Worm (Caenorhabditis elegans) whole organism, early embryonic: ENCODE measurements around the gene col-85.

Experiments used
- B0310.2 ChIP-seq: sonication (generic microtip); optimal IDR thresholded peaks from 2 replicates; lab custom pipeline; 2016; ENCODE audit warnings: mild to moderate bottlenecking, missing genetic modification characterization, missing compliant biosample characterization
- F13C5.2 ChIP-seq: sonication (generic microtip); optimal IDR thresholded peaks from 2 replicates; lab custom pipeline; 2017; ENCODE audit warnings: mild to moderate bottlenecking, missing genetic modification characterization, inconsistent platforms, missing compliant biosample characterization
- aly-1 ChIP-seq: sonication (generic microtip); optimal IDR thresholded peaks from 2 replicates; lab custom pipeline; 2016; ENCODE audit warnings: missing genetic modification characterization, missing compliant biosample characterization
- ama-1 ChIP-seq: fragments of 150-350 bp; optimal IDR thresholded peaks from 2 replicates; lab custom pipeline; 2014
- ceh-13 ChIP-seq: fragments of 200-800 bp; sonication (Bioruptor generic); optimal IDR thresholded peaks from 2 replicates; lab custom pipeline; 2018; ENCODE audit warnings: mild to moderate bottlenecking, missing genetic modification characterization, missing compliant biosample characterization
- ceh-36 ChIP-seq: sonication (generic microtip); optimal IDR thresholded peaks from 2 replicates; lab custom pipeline; 2016; ENCODE audit warnings: missing genetic modification characterization, inconsistent platforms, missing compliant biosample characterization
- ets-7 ChIP-seq: sonication (generic microtip); optimal IDR thresholded peaks from 2 replicates; lab custom pipeline; 2016; ENCODE audit warnings: missing genotype, missing genetic modification characterization, missing compliant biosample characterization
- flt-1 ChIP-seq: fragments of 200-800 bp; sonication (Bioruptor generic); IDR thresholded peaks from 2 replicates; pipeline ENCODE4 v1.3.6; 2022; ENCODE audit warnings: missing genetic modification characterization, missing compliant biosample characterization
- hmbx-1 ChIP-seq: sonication (generic microtip); optimal IDR thresholded peaks from 2 replicates; lab custom pipeline; 2016; ENCODE audit warnings: mild to moderate bottlenecking, missing genetic modification characterization, missing compliant biosample characterization
- hmg-4 ChIP-seq: fragments of 200-800 bp; sonication (Bioruptor generic); optimal IDR thresholded peaks from 2 replicates; lab custom pipeline; 2018; ENCODE audit warnings: mild to moderate bottlenecking, missing genetic modification characterization, missing compliant biosample characterization
- hnd-1 ChIP-seq: sonication (generic microtip); optimal IDR thresholded peaks from 2 replicates; lab custom pipeline; 2016; ENCODE audit warnings: missing genetic modification characterization, missing compliant biosample characterization
- pes-1 ChIP-seq: fragments of 200-800 bp; sonication (Bioruptor generic); IDR thresholded peaks from 2 replicates; pipeline ENCODE4 v1.3.6; 2022; ENCODE audit warnings: missing genetic modification reagents, missing genetic modification characterization, missing compliant biosample characterization
- scrt-1 ChIP-seq: fragments of 200-800 bp; sonication (Bioruptor generic); IDR thresholded peaks from 2 replicates; pipeline ENCODE4 v1.3.6; 2022; ENCODE audit warnings: missing genetic modification characterization, missing compliant biosample characterization
- sea-1 ChIP-seq: fragments of 200-800 bp; sonication (Bioruptor generic); conservative IDR thresholded peaks from 2 replicates; pipeline ENCODE4 v1.3.6; 2022; ENCODE audit warnings: missing genetic modification characterization, missing compliant biosample characterization
- tbx-11 ChIP-seq: fragments of 200-800 bp; sonication (Bioruptor generic); IDR thresholded peaks from 2 replicates; pipeline ENCODE4 v1.3.6; 2022; ENCODE audit warnings: missing genetic modification characterization, missing compliant biosample characterization
- tbx-37 ChIP-seq: fragments of 200-800 bp; sonication (Bioruptor generic); conservative IDR thresholded peaks from 2 replicates; pipeline ENCODE4 v1.3.6; 2022; ENCODE audit warnings: missing genetic modification reagents, missing genetic modification characterization, missing compliant biosample characterization
- tra-4 ChIP-seq: sonication (generic microtip); optimal IDR thresholded peaks from 2 replicates; lab custom pipeline; 2017; ENCODE audit warnings: missing genetic modification characterization, missing compliant biosample characterization

The col-85 gene

DNA sequence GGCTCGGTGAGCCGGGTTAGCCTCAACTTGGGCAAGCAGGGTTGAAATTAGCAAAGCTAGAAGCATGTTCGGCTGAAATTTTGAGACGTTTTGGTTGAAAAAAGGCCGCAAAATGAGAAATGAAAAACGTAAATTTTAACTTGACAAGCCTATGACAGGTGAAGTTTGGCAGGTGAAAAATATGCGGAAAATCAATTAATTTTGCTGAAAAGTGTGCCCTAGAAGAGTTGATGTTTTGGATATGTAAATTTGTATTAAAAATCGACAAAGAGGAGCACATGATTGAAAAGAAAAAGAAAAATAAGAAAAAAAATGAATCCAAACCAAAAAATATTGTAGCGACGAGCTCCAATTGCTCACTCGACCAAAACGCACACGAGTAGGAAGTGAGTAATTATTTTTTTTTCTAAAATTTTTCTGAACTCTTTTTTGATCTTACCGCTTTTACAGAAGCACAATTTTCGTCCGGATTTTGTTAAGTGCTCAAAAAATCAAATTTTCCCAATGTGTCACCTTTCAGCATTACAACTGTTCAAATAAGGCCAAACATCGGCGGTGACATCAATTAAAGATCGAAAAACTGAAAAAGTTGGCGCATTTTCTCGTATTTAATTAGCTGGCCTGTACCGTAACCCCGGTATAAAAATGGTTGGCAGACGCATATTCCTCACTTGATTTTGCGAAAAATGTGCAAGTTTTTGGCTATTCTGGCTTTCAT is 23.6 kb downstream of the col-85 start, which contains the start of the genes F15A4.5 and phat-8:
TSS of gene F15A4.5 (minus strand) at position 101 of the 718 bp plus-strand sequence.
TSS of gene phat-8 (plus strand) at position 668 of the 718 bp plus-strand sequence.
- TF ChIP-seq scrt-1 (GFP tag; lab: Robert Waterston, UW), result no peak
- TF ChIP-seq tra-4 (tag; lab: Kevin White, UChicago), result no peak
- no peak for TF ChIP-seq ceh-13 (GFP tag; lab: Kevin White, UChicago)
- no peak for TF ChIP-seq tbx-37 (GFP tag; lab: Robert Waterston, UW)
- no peak for TF ChIP-seq sea-1
- TF ChIP-seq tbx-11 (GFP tag; lab: Robert Waterston, UW), result no peak
- TF ChIP-seq F13C5.2 (tag; lab: Kevin White, UChicago), result no peak
- no peak for TF ChIP-seq flt-1 (GFP tag; lab: Robert Waterston, UW)
- no peak for TF ChIP-seq hmbx-1 (tag; lab: Kevin White, UChicago)
- TF ChIP-seq ceh-36 (tag; lab: Kevin White, UChicago), result no peak
- no peak for TF ChIP-seq hnd-1 (tag; lab: Kevin White, UChicago)
- TF ChIP-seq pes-1 (GFP tag; lab: Robert Waterston, UW), result no peak
- TF ChIP-seq ama-1 (lab: Kevin White, UChicago), result no peak
- no peak for TF ChIP-seq B0310.2
- TF ChIP-seq ets-7 (tag; lab: Kevin White, UChicago), result no peak
- no peak for TF ChIP-seq aly-1
- TF ChIP-seq hmg-4 (GFP tag; lab: Kevin White, UChicago), result no peak

ce11 chrII:12467047-12467446 is 27.8 kb downstream of the col-85 start, which contains the start of gene srg-16:
srg-16 (plus strand) TSS chrII:12467133.
- TF ChIP-seq ceh-36 (tag; lab: Kevin White, UChicago) (peak; percentile 63), tbx-37 (GFP tag; lab: Robert Waterston, UW) (no peak)

- no peak for TF ChIP-seq pes-1 (GFP tag; lab: Robert Waterston, UW)
- no peak for TF ChIP-seq ceh-13 (GFP tag; lab: Kevin White, UChicago)
- TF ChIP-seq tbx-11 (GFP tag; lab: Robert Waterston, UW), result no peak
- no peak for TF ChIP-seq ceh-36 (tag; lab: Kevin White, UChicago)
- TF ChIP-seq sea-1, result no peak
- TF ChIP-seq aly-1, result no peak
- no peak for TF ChIP-seq flt-1 (GFP tag; lab: Robert Waterston, UW)
- no peak for TF ChIP-seq F13C5.2 (tag; lab: Kevin White, UChicago)
- no peak for TF ChIP-seq tra-4 (tag; lab: Kevin White, UChicago)
- TF ChIP-seq tbx-37 (GFP tag; lab: Robert Waterston, UW), result no peak
- no peak for TF ChIP-seq scrt-1 (GFP tag; lab: Robert Waterston, UW)
- no peak for TF ChIP-seq ets-7 (tag; lab: Kevin White, UChicago)
- TF ChIP-seq hmbx-1 (tag; lab: Kevin White, UChicago), result no peak
- no peak for TF ChIP-seq ama-1 (lab: Kevin White, UChicago)
- TF ChIP-seq hmg-4 (GFP tag; lab: Kevin White, UChicago), result no peak
- no peak for TF ChIP-seq B0310.2
- no peak for TF ChIP-seq hnd-1 (tag; lab: Kevin White, UChicago)
Measured at ce11 chrII:12465557-12465956, 29.3 kb downstream of the col-85 start, which contains the start of gene sre-37. sre-37 (plus strand) TSS chrII:12465857.

ce11 chrII:12462244-12462643 is 32.7 kb downstream of the col-85 start, which contains the start of gene F15A4.2:
F15A4.2 (plus strand) TSS chrII:12462544.
- TF ChIP-seq hmg-4 (GFP tag; lab: Kevin White, UChicago), result no peak
- TF ChIP-seq aly-1, result no peak
- no peak for TF ChIP-seq tbx-11 (GFP tag; lab: Robert Waterston, UW)
- no peak for TF ChIP-seq pes-1 (GFP tag; lab: Robert Waterston, UW)
- no peak for TF ChIP-seq hmbx-1 (tag; lab: Kevin White, UChicago)
- TF ChIP-seq tra-4 (tag; lab: Kevin White, UChicago), result no peak
- TF ChIP-seq ets-7 (tag; lab: Kevin White, UChicago), result no peak
- TF ChIP-seq flt-1 (GFP tag; lab: Robert Waterston, UW), result no peak
- TF ChIP-seq ceh-36 (tag; lab: Kevin White, UChicago), result no peak
- no peak for TF ChIP-seq scrt-1 (GFP tag; lab: Robert Waterston, UW)
- no peak for TF ChIP-seq hnd-1 (tag; lab: Kevin White, UChicago)
- TF ChIP-seq F13C5.2 (tag; lab: Kevin White, UChicago), result no peak
- no peak for TF ChIP-seq tbx-37 (GFP tag; lab: Robert Waterston, UW)
- no peak for TF ChIP-seq B0310.2
- TF ChIP-seq ama-1 (lab: Kevin White, UChicago), result no peak
- TF ChIP-seq ceh-13 (GFP tag; lab: Kevin White, UChicago), result no peak

- TF ChIP-seq scrt-1 (GFP tag; lab: Robert Waterston, UW) (no peak), F13C5.2 (tag; lab: Kevin White, UChicago) (no peak), tra-4 (tag; lab: Kevin White, UChicago) (no peak), ceh-36 (tag; lab: Kevin White, UChicago) (no peak), hmg-4 (GFP tag; lab: Kevin White, UChicago) (no peak), tbx-37 (GFP tag; lab: Robert Waterston, UW) (no peak), flt-1 (GFP tag; lab: Robert Waterston, UW) (no peak), B0310.2 (no peak), pes-1 (GFP tag; lab: Robert Waterston, UW) (no peak), ets-7 (tag; lab: Kevin White, UChicago) (no peak)
Measured at ce11 chrII:12460602-12461453, 34.1 kb downstream of the col-85 start, which contains the start of gene tag-280. tag-280 (plus strand) TSS chrII:12460652.

ce11 chrII:12459422-12459821 is 35.5 kb downstream of the col-85 start, which contains the start of gene tag-281:
tag-281 (plus strand) TSS chrII:12459761.
- no peak for TF ChIP-seq scrt-1 (GFP tag; lab: Robert Waterston, UW)
- peak; percentile 54; the same call in 1 of the 2 replicates for TF ChIP-seq flt-1 (GFP tag; lab: Robert Waterston, UW)
